Worm (Caenorhabditis elegans) whole organism, L2 larva: ENCODE data around the gene C43H6.4.

Source experiments
- C34F6.9 ChIP-seq: fragments of 150-350 bp; optimal IDR thresholded peaks from 2 replicates; lab custom pipeline; 2014; ENCODE audit warnings: missing biosample characterization, missing genetic modification characterization
- F13H6.1 ChIP-seq: sonication (generic microtip); optimal IDR thresholded peaks from 2 replicates; lab custom pipeline; 2016; ENCODE audit warnings: missing genetic modification characterization, missing compliant biosample characterization
- Y55F3AM.14 ChIP-seq: fragments of 200-800 bp; sonication (Bioruptor generic); optimal IDR thresholded peaks from 2 replicates; lab custom pipeline; 2018; ENCODE audit warnings: mild to moderate bottlenecking, missing genetic modification characterization, missing compliant biosample characterization
- alr-1 ChIP-seq: fragments of 150-350 bp; optimal IDR thresholded peaks from 2 replicates; lab custom pipeline; 2014; ENCODE audit warnings: missing biosample characterization, missing genetic modification characterization
- aly-2 ChIP-seq: fragments of 150-350 bp; optimal IDR thresholded peaks from 2 replicates; lab custom pipeline; 2014; ENCODE audit warnings: missing biosample characterization, missing genetic modification characterization
- blmp-1 ChIP-seq: sonication (generic microtip); optimal IDR thresholded peaks from 2 replicates; lab custom pipeline; 2017; ENCODE audit warnings: missing genetic modification characterization, mild to moderate bottlenecking, missing compliant biosample characterization, antibody characterized with exemption, moderate library complexity; ENCODE audit not compliant: insufficient read depth
- ceh-16 ChIP-seq: fragments of 150-350 bp; optimal IDR thresholded peaks from 2 replicates; lab custom pipeline; 2014; ENCODE audit warnings: missing biosample characterization, missing genetic modification characterization
- crh-2 ChIP-seq: sonication (generic microtip); optimal IDR thresholded peaks from 2 replicates; lab custom pipeline; 2017; ENCODE audit warnings: missing biosample characterization, missing genetic modification characterization
- egl-27 ChIP-seq: sonication (generic microtip); optimal IDR thresholded peaks from 3 replicates; lab custom pipeline; 2017; ENCODE audit warnings: missing biosample characterization, missing genetic modification reagents, missing genetic modification characterization
- elt-1 ChIP-seq: fragments of 150-350 bp; optimal IDR thresholded peaks from 2 replicates; lab custom pipeline; 2014; ENCODE audit warnings: missing biosample characterization, missing genetic modification characterization
- fos-1 ChIP-seq: fragments of 150-350 bp; optimal IDR thresholded peaks from 2 replicates; lab custom pipeline; 2014; ENCODE audit warnings: missing biosample characterization, missing genetic modification characterization
- gmeb-1 ChIP-seq: fragments of 150-350 bp; optimal IDR thresholded peaks from 2 replicates; lab custom pipeline; 2014; ENCODE audit warnings: missing biosample characterization, missing genetic modification characterization
- lin-11 ChIP-seq: fragments of 150-350 bp; sonication (generic microtip); optimal IDR thresholded peaks from 2 replicates; lab custom pipeline; 2014; ENCODE audit warnings: missing biosample characterization, missing genetic modification characterization, inconsistent platforms, mixed read lengths
- lin-13 ChIP-seq: fragments of 150-350 bp; optimal IDR thresholded peaks from 2 replicates; lab custom pipeline; 2014; ENCODE audit warnings: missing biosample characterization, missing genetic modification reagents, missing genetic modification characterization
- lin-39 ChIP-seq: fragments of 150-350 bp; optimal IDR thresholded peaks from 2 replicates; lab custom pipeline; 2014; ENCODE audit warnings: missing biosample characterization, missing genetic modification reagents, missing genetic modification characterization
- lsy-2 ChIP-seq, 2 experiments: fragments of 150-350 bp in 1 of 2; sonication (generic microtip) in 1 of 2; optimal IDR thresholded peaks; 2 replicates each; lab custom pipeline; 2014 to 2017; ENCODE audit warnings: missing biosample characterization in 2 of 2, missing genetic modification characterization in 2 of 2
- mbf-1 ChIP-seq: sonication (generic microtip); optimal IDR thresholded peaks from 2 replicates; lab custom pipeline; 2017; ENCODE audit warnings: missing biosample characterization, missing genetic modification characterization
- mdl-1 ChIP-seq, 2 experiments: fragments of 150-350 bp in 1 of 2; sonication (generic microtip) in 1 of 2; optimal IDR thresholded peaks; 2 replicates each; lab custom pipeline; 2017; ENCODE audit warnings: missing biosample characterization in 2 of 2, missing genetic modification characterization in 2 of 2
- nhr-129 ChIP-seq: fragments of 150-350 bp; optimal IDR thresholded peaks from 2 replicates; lab custom pipeline; 2014; ENCODE audit warnings: missing biosample characterization, missing genetic modification characterization
- nhr-21 ChIP-seq: fragments of 150-350 bp; optimal IDR thresholded peaks from 2 replicates; lab custom pipeline; 2014; ENCODE audit warnings: missing biosample characterization, missing genetic modification characterization
- nhr-23 ChIP-seq: fragments of 150-350 bp; optimal IDR thresholded peaks from 2 replicates; lab custom pipeline; 2014; ENCODE audit warnings: missing biosample characterization, missing genetic modification reagents, missing genetic modification characterization
- nhr-25 ChIP-seq: fragments of 150-350 bp; sonication (generic microtip); optimal IDR thresholded peaks from 3 replicates; lab custom pipeline; 2014; ENCODE audit warnings: missing biosample characterization, missing genetic modification characterization
- peb-1 ChIP-seq: fragments of 150-350 bp; optimal IDR thresholded peaks from 2 replicates; lab custom pipeline; 2014; ENCODE audit warnings: missing biosample characterization, missing genetic modification characterization
- sem-4 ChIP-seq: fragments of 150-350 bp; optimal IDR thresholded peaks from 2 replicates; lab custom pipeline; 2014; ENCODE audit warnings: missing biosample characterization, missing genetic modification reagents, missing genetic modification characterization
- skn-1 ChIP-seq: sonication (generic microtip); optimal IDR thresholded peaks from 2 replicates; lab custom pipeline; 2017; ENCODE audit warnings: missing biosample characterization, missing genetic modification characterization
- sma-3 ChIP-seq: sonication (generic microtip); optimal IDR thresholded peaks from 2 replicates; lab custom pipeline; 2016; ENCODE audit warnings: missing genetic modification reagents, missing genetic modification characterization, missing compliant biosample characterization
- sma-9 ChIP-seq, 2 experiments: fragments of 150-350 bp in 1 of 2; sonication (generic microtip) in 1 of 2; optimal IDR thresholded peaks; 2 replicates each; lab custom pipeline; 2014 to 2016; ENCODE audit warnings: missing genetic modification characterization in 2 of 2, mild to moderate bottlenecking in 1 of 2, missing biosample characterization in 1 of 2, missing compliant biosample characterization in 1 of 2, missing genetic modification reagents in 1 of 2, moderate library complexity in 1 of 2
- snpc-4 ChIP-seq: fragments of 150-350 bp; optimal IDR thresholded peaks from 2 replicates; lab custom pipeline; 2014; ENCODE audit warnings: missing biosample characterization, missing genetic modification characterization
- unc-39 ChIP-seq: fragments of 150-350 bp; optimal IDR thresholded peaks from 2 replicates; lab custom pipeline; 2014; ENCODE audit warnings: missing biosample characterization, missing genetic modification characterization
- unc-55 ChIP-seq: fragments of 150-350 bp; sonication (generic microtip); optimal IDR thresholded peaks from 3 replicates; lab custom pipeline; 2014; ENCODE audit warnings: missing biosample characterization, missing genetic modification reagents, missing genetic modification characterization
- unc-62 ChIP-seq: fragments of 150-350 bp; optimal IDR thresholded peaks from 2 replicates; lab custom pipeline; 2014; ENCODE audit warnings: missing biosample characterization, missing genetic modification reagents, missing genetic modification characterization
- ztf-1 ChIP-seq: fragments of 200-800 bp; sonication (Bioruptor generic); conservative IDR thresholded peaks from 2 replicates; pipeline ENCODE4 v1.3.6; 2022; ENCODE audit warnings: missing genetic modification characterization, missing compliant biosample characterization
- ztf-11 ChIP-seq: sonication (generic microtip); optimal IDR thresholded peaks from 2 replicates; lab custom pipeline; 2017; ENCODE audit warnings: missing biosample characterization, missing genetic modification characterization
- ztf-4 ChIP-seq: fragments of 150-350 bp; optimal IDR thresholded peaks from 2 replicates; lab custom pipeline; 2014; ENCODE audit warnings: missing biosample characterization, missing genetic modification characterization

Gene C43H6.4

DNA sequence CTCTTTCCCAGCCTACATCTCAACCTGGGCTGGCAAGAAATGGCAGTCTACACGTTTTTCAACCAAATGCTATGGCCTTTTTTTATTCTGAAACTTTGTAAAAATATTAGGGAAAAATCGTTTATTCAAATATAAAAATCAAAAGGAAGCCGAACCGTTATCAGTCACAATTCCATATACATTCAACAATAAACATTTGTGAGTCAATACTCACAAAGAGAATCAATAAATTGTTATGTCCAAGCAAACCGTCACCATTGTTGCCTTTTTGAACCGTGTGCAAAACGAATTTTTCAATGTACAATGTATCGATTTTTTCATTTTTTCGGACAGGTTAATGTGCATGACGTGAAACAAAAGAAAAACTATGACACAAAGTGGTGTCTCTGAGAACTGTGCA, 34.8 kb upstream of the C43H6.4 start:
- TF ChIP-seq nhr-21 (tag; lab: Kevin White, UChicago): no peak
- peak; percentile 28 for TF ChIP-seq fos-1

DNA sequence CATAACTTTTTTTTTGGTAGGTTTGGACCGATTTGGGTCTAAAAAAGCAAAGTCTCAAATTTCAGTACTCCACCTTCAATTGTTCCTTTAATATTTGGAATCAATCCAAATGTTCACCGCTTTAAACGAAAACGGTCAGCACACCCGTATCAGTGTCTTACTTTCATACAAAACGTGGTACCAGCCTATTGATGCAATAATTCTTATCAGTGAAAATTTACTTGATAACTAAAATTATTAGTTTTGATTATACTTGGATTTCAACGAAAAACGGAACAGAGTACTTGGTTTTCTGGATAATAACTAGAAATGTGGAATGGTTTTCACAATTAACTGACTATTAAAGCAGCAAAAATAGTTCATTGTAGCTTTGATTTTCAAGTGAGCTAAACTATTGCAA, 33.2 kb upstream of the C43H6.4 start:
- TF ChIP-seq fos-1: peak; percentile 77
- peak; percentile 61 for TF ChIP-seq crh-2
- no peak for TF ChIP-seq unc-39 (tag; lab: Kevin White, UChicago)
- no peak for TF ChIP-seq snpc-4 (tag; lab: Kevin White, UChicago)

- peak; percentile 7 for TF ChIP-seq crh-2
- peak; percentile 17 for TF ChIP-seq nhr-129 (tag; lab: Kevin White, UChicago)
- TF ChIP-seq gmeb-1 (tag; lab: Kevin White, UChicago): peak; percentile 10
- no peak for TF ChIP-seq lin-11 (tag; lab: Kevin White, UChicago)
- TF ChIP-seq fos-1: peak; percentile 45
- TF ChIP-seq, all 48 proteins: peak for 4
These were observed 31.7 kb upstream of the C43H6.4 start for ce11 chrX:2372134-2372533.

DNA sequence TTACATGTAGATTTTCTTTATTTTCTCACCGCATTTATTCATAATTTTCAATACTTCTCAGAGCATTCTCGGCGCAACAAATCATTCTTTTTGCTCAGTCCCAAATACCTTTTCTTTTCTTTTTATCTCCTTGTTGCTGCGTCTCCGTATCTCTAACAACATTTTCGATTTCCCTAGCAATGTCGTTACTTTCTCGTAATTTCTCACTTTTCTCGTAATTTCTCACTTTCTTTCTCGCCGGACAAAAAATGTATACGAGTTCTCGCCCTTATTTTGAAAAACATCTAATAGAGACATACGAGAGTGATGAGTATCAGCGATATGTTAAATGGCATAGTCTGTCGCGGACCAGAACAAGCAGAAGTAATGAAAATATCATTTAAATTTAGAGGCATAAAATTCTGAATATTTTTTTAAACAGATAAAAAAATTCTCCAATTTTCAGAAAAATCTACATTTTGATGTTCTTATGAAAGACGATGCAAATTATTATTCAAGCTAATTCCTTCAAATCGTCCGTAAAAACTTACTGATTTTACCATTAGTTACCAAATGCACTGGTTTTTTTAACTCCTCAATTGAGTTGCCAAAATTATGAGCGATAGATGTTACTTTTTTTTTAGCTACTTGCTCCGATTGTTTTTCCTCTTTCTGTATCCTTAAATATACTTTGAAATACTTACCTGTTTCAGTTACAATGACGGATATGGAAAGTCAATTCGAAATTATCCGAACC, 28.4 kb upstream of the C43H6.4 start, which contains the start of gene F47G3.3:
Gene F47G3.3, plus strand, starts transcription at position 686 of the 736 bp plus-strand sequence.
- TF ChIP-seq blmp-1 (tag; lab: Kevin White, UChicago) (peak; percentile 48), ztf-11 (tag; lab: Kevin White, UChicago) (no peak)

ce11 chrX:2380818-2381217, 23.0 kb upstream of the C43H6.4 start:
- TF ChIP-seq peb-1 (tag; lab: Kevin White, UChicago) (no peak), elt-1 (tag; lab: Kevin White, UChicago) (no peak), Y55F3AM.14 (GFP tag; lab: Kevin White, UChicago) (no peak), lsy-2 (tag; optimal IDR thresholded peaks at IDR 0.05; lab: Kevin White, UChicago) (no peak), nhr-25 (tag; lab: Kevin White, UChicago) (peak; percentile 9), nhr-129 (tag; lab: Kevin White, UChicago) (peak; percentile 43), skn-1 (tag; lab: Kevin White, UChicago) (no peak)

ce11 chrX:2381282-2381681, 22.5 kb upstream of the C43H6.4 start, which contains the start of gene F47G3.4:
Gene F47G3.4, plus strand, starts transcription at chrX:2381582.
- TF ChIP-seq ztf-1 (GFP tag; lab: Robert Waterston, UW): no peak
- TF ChIP-seq skn-1 (tag; lab: Kevin White, UChicago): no peak
- no peak for TF ChIP-seq nhr-23 (tag; lab: Kevin White, UChicago)
- no peak for TF ChIP-seq unc-62 (GFP tag; lab: Kevin White, UChicago)
- TF ChIP-seq, all 48 proteins: peak for 0

DNA sequence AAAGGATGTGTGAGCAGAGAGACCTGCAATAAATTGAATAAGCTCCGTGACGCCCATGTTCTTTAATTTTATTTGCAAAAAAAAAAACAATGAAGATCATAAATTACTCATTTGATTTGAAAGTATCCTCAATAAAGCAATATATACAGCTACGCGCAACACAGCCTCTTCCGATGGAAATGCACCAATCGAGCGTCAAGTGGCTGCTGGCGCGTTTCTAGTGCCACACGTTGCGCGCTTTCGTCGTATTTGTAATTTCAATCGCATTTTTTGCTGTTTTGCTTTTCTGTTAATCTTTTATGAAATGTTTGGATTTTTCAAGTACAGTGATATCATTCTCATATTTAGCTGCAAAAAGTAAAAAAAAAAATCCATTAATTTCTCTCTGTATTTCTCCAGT, 21.6 kb upstream of the C43H6.4 start:
- no peak for TF ChIP-seq egl-27
- TF ChIP-seq ceh-16 (tag; lab: Kevin White, UChicago): peak; percentile 29
- TF ChIP-seq lin-13 (GFP tag; lab: Kevin White, UChicago): peak; percentile 24
- TF ChIP-seq crh-2: peak; percentile 60
- TF ChIP-seq C34F6.9 (tag; lab: Kevin White, UChicago): peak; percentile 57
- no peak for TF ChIP-seq alr-1 (tag; lab: Kevin White, UChicago)
- peak; percentile 44 for TF ChIP-seq sma-9 (GFP tag; optimal IDR thresholded peaks at IDR 0.05; lab: Kevin White, UChicago)
- no peak for TF ChIP-seq sma-9 (tag; optimal IDR thresholded peaks at IDR 0.05; lab: Kevin White, UChicago)
- no peak for TF ChIP-seq mbf-1 (tag; lab: Kevin White, UChicago)
- TF ChIP-seq nhr-25 (tag; lab: Kevin White, UChicago): peak; percentile 50
- no peak for TF ChIP-seq mdl-1 (tag; optimal IDR thresholded peaks at IDR 0.05; lab: Kevin White, UChicago)
- TF ChIP-seq lin-11 (tag; lab: Kevin White, UChicago): peak; percentile 17
- TF ChIP-seq F13H6.1: peak; percentile 59
- no peak for TF ChIP-seq unc-62 (GFP tag; lab: Kevin White, UChicago)
- TF ChIP-seq ztf-4: peak; percentile 6
- TF ChIP-seq sem-4 (tag; lab: Kevin White, UChicago): peak; percentile 35
- peak; percentile 71 for TF ChIP-seq unc-55 (GFP tag; lab: Kevin White, UChicago)
- TF ChIP-seq lsy-2 (tag; optimal IDR thresholded peaks at IDR 0.05; lab: Kevin White, UChicago): peak; percentile 30 to 79
- TF ChIP-seq lin-39 (tag; lab: Kevin White, UChicago): no peak
- TF ChIP-seq aly-2: no peak
- peak; percentile 56 for TF ChIP-seq gmeb-1 (tag; lab: Kevin White, UChicago)
- no peak for TF ChIP-seq ztf-11 (tag; lab: Kevin White, UChicago)
- TF ChIP-seq sma-3 (GFP tag; lab: Kevin White, UChicago): peak; percentile 75
- peak; percentile 30 for TF ChIP-seq nhr-129 (tag; lab: Kevin White, UChicago)
- TF ChIP-seq nhr-21 (tag; lab: Kevin White, UChicago): peak; percentile 50
